Comparison of ENCODE assay signal across 3 fruit fly cellular contexts in the genomic region with DNA sequence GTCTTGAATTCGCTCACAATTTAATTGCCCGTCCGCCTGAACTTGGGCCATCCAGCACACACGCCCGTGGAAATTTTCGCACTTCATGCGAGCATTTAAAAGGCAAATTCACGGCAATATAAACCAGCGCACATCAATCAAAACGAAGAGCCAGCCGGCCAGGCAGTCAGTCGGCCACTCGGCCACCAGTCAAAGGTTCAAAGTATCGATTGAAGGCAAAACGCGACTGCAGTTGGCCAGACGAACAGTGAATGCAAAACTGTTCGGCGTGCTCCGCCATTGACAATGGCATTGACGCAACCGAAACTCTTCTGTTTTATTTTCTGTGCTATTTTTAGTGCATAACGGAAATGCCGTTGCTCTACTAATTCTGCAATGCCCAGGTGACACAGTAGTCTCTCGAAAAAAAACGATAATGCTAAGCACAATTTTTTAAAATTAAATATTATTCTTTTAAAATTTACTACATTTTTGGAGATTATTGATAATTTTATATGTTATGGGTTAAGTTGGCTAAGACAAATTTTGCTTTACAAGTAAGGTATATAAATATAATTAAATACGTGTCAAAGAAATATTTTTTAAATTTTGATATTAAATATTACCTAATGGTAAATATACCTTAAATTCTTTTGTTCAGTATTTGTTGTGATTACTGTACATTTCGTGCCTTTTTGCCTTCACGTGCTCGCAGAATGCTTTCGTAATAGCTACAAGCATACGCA.
TF ChIP-seq lines count a peak whose summit lies in the region.

No protein-coding gene starts in this region.

TF ChIP-seq in whole organism, adult, 20 proteins besides CTCF, POLR2A, EP300 and RAD21 (continued from another document):
- peak; percentile 43 for TF ChIP-seq CG5204 (GFP tag; optimal IDR thresholded peaks at IDR 0.05; lab: Kevin White, UChicago)
- peak; percentile 52 for TF ChIP-seq bab1 (GFP tag; optimal IDR thresholded peaks at IDR 0.05; lab: Kevin White, UChicago)
- no peak for TF ChIP-seq toe (GFP tag; optimal IDR thresholded peaks at IDR 0.05; lab: Kevin White, UChicago)
TF ChIP-seq in whole organism, adult: peak in this region for 10.

TF ChIP-seq in whole organism, embryonic, 481 proteins besides CTCF, POLR2A, EP300 and RAD21 (continued from another document and continues in another):
- TF ChIP-seq repo (GFP tag; optimal IDR thresholded peaks at IDR 0.05; lab: Kevin White, UChicago) (no peak), CG15514 (GFP tag; optimal IDR thresholded peaks at IDR 0.05; lab: Kevin White, UChicago) (no peak), chif (GFP tag; optimal IDR thresholded peaks at IDR 0.05; lab: Kevin White, UChicago) (no peak), YL-1 (GFP tag; optimal IDR thresholded peaks at IDR 0.05; lab: Kevin White, UChicago) (no peak), Opbp (GFP tag; IDR thresholded peaks at IDR 0.05; lab: Robert Waterston, UW; ENCODE audit: partially characterized antibody) (no peak), fd102C (GFP tag; optimal IDR thresholded peaks at IDR 0.05; lab: Kevin White, UChicago) (no peak), Nf-YA (GFP tag; IDR thresholded peaks at IDR 0.05; lab: Robert Waterston, UW) (no peak), CG11723 (GFP tag; optimal IDR thresholded peaks at IDR 0.05; lab: Kevin White, UChicago) (no peak), CG7357 (GFP tag; IDR thresholded peaks at IDR 0.05; lab: Robert Waterston, UW) (no peak), CG8388 (GFP tag; optimal IDR thresholded peaks at IDR 0.05; lab: Kevin White, UChicago) (no peak), lab (GFP tag; optimal IDR thresholded peaks at IDR 0.05; lab: Kevin White, UChicago) (peak; percentile 30), nerfin-1 (tag; optimal IDR thresholded peaks at IDR 0.05; lab: Kevin White, UChicago) (no peak), CG6654 (GFP tag; optimal IDR thresholded peaks at IDR 0.05; lab: Kevin White, UChicago) (peak; percentile 89), C15 (GFP tag; IDR thresholded peaks at IDR 0.05; lab: Robert Waterston, UW) (no peak), Fer2 (tag; optimal IDR thresholded peaks at IDR 0.05; lab: Kevin White, UChicago) (no peak), CG4282 (GFP tag; optimal IDR thresholded peaks at IDR 0.05; lab: Kevin White, UChicago) (no peak), kah (GFP tag; optimal IDR thresholded peaks at IDR 0.05; lab: Kevin White, UChicago) (no peak), dmrt11E (tag; optimal IDR thresholded peaks at IDR 0.05; lab: Kevin White, UChicago) (no peak), CG11456 (GFP tag; IDR thresholded peaks at IDR 0.05; lab: Robert Waterston, UW) (no peak), CG10147 (GFP tag; optimal IDR thresholded peaks at IDR 0.05; lab: Kevin White, UChicago) (no peak), CG10654 (GFP tag; optimal IDR thresholded peaks at IDR 0.05; lab: Kevin White, UChicago) (no peak), CG2120 (GFP tag; optimal IDR thresholded peaks at IDR 0.05; lab: Kevin White, UChicago) (no peak), CG13296 (GFP tag; optimal IDR thresholded peaks at IDR 0.05; lab: Kevin White, UChicago) (peak; percentile 30), H15 (GFP tag; IDR thresholded peaks at IDR 0.05; lab: Robert Waterston, UW) (no peak), Aef1 (GFP tag; IDR thresholded peaks at IDR 0.05; lab: Robert Waterston, UW) (0 out of 3 replicates have a peak, but pooled peaks have one; percentile 14), Gsc (GFP tag; IDR thresholded peaks at IDR 0.05; lab: Robert Waterston, UW) (no peak), CHES-1-like (GFP tag; optimal IDR thresholded peaks at IDR 0.05; lab: Kevin White, UChicago) (no peak), pb (GFP tag; optimal IDR thresholded peaks at IDR 0.05; lab: Kevin White, UChicago) (no peak), CG31365 (tag; optimal IDR thresholded peaks at IDR 0.05; lab: Kevin White, UChicago) (no peak), CG12155 (GFP tag; optimal IDR thresholded peaks at IDR 0.05; lab: Kevin White, UChicago) (no peak), sisA (GFP tag; IDR thresholded peaks at IDR 0.05; lab: Robert Waterston, UW) (no peak), CG15601 (tag; optimal IDR thresholded peaks at IDR 0.05; lab: Kevin White, UChicago) (no peak), fru (optimal IDR thresholded peaks at IDR 0.05; lab: Kevin White, UChicago) (no peak), CG1602 (GFP tag; optimal IDR thresholded peaks at IDR 0.05; lab: Kevin White, UChicago) (no peak), E2f1 (GFP tag; IDR thresholded peaks at IDR 0.05; lab: Robert Waterston, UW) (no peak), maf-S (GFP tag; optimal IDR thresholded peaks at IDR 0.05; lab: Kevin White, UChicago) (no peak), CG4854 (GFP tag; optimal IDR thresholded peaks at IDR 0.05; lab: Kevin White, UChicago) (no peak), Dad (GFP tag; optimal IDR thresholded peaks at IDR 0.05; lab: Kevin White, UChicago) (no peak), MESR4 (GFP tag; optimal IDR thresholded peaks at IDR 0.05; lab: Kevin White, UChicago) (no peak), CG17361 (GFP tag; IDR thresholded peaks at IDR 0.05; lab: Robert Waterston, UW) (peak; percentile 67; the same call in 2 of the 3 replicates), phol (tag; optimal IDR thresholded peaks at IDR 0.05; lab: Kevin White, UChicago) (peak; percentile 18), aop (GFP tag; IDR thresholded peaks at IDR 0.05; lab: Robert Waterston, UW) (no peak), CG6791 (GFP tag; IDR thresholded peaks at IDR 0.05; lab: Robert Waterston, UW; ENCODE audit: partially characterized antibody) (0 out of 3 replicates have a peak, but pooled peaks have one; percentile 16), Dll (GFP tag; IDR thresholded peaks at IDR 0.05; lab: Robert Waterston, UW; ENCODE audit: partially characterized antibody) (no peak), Myb (GFP tag; optimal IDR thresholded peaks at IDR 0.05; lab: Kevin White, UChicago) (no peak), nerfin-2 (GFP tag; IDR thresholded peaks at IDR 0.05; lab: Robert Waterston, UW; ENCODE audit: partially characterized antibody) (no peak), Med (GFP tag; lab: Kevin White, UChicago) (peak; percentile 68), CG12071 (GFP tag; optimal IDR thresholded peaks at IDR 0.05; lab: Kevin White, UChicago) (no peak), dan (GFP tag; IDR thresholded peaks at IDR 0.05; lab: Robert Waterston, UW) (no peak), chm (GFP tag; IDR thresholded peaks at IDR 0.05; lab: Robert Waterston, UW) (no peak), Xbp1 (GFP tag; optimal IDR thresholded peaks at IDR 0.05; lab: Kevin White, UChicago) (no peak), Meics (GFP tag; optimal IDR thresholded peaks at IDR 0.05; lab: Kevin White, UChicago) (peak; percentile 5), CG3281 (GFP tag; optimal IDR thresholded peaks at IDR 0.05; lab: Kevin White, UChicago) (peak; percentile 5), pros (GFP tag; optimal IDR thresholded peaks at IDR 0.05; lab: Kevin White, UChicago) (no peak), stwl (tag; optimal IDR thresholded peaks at IDR 0.05; lab: Kevin White, UChicago) (no peak), CG11247 (GFP tag; IDR thresholded peaks at IDR 0.05; lab: Robert Waterston, UW) (no peak), CG9609 (GFP tag; optimal IDR thresholded peaks at IDR 0.05; lab: Kevin White, UChicago) (no peak), CG17568 (GFP tag; optimal IDR thresholded peaks at IDR 0.05; lab: Kevin White, UChicago) (no peak), vvl (GFP tag; IDR thresholded peaks at IDR 0.05; lab: Robert Waterston, UW) (no peak), HmgD (GFP tag; optimal IDR thresholded peaks at IDR 0.05; lab: Kevin White, UChicago) (no peak), CG11560 (tag; IDR thresholded peaks at IDR 0.05; lab: Robert Waterston, UW) (no peak), jing (GFP tag; optimal IDR thresholded peaks at IDR 0.05; lab: Kevin White, UChicago) (no peak)

TF ChIP-seq in whole organism, prepupa, 60 proteins besides CTCF, POLR2A, EP300 and RAD21 (continued from another document):
- TF ChIP-seq CG11294 (GFP tag; IDR thresholded peaks at IDR 0.05; lab: Robert Waterston, UW): peak; percentile 51; the same call in 1 of the 2 replicates
- TF ChIP-seq CG6808 (GFP tag; optimal IDR thresholded peaks at IDR 0.05; lab: Kevin White, UChicago): peak; percentile 9
- no peak for TF ChIP-seq CG34406 (GFP tag; optimal IDR thresholded peaks at IDR 0.05; lab: Kevin White, UChicago)
- TF ChIP-seq svp (GFP tag; lab: Kevin White, UChicago): peak; percentile 56
TF ChIP-seq in whole organism, prepupa: peak in this region for 17.
